Worm (Caenorhabditis elegans) whole organism, L4 larva: ENCODE results near the gene lact-8.

ENCODE experiments used
- dmd-6 ChIP-seq: fragments of 200-800 bp; sonication (Bioruptor generic); IDR thresholded peaks from 2 replicates; pipeline ENCODE4 v1.3.6; 2022; ENCODE audit warnings: missing genetic modification reagents, missing genetic modification characterization, missing compliant biosample characterization
- fkh-10 ChIP-seq: fragments of 150-350 bp; optimal IDR thresholded peaks from 2 replicates; lab custom pipeline; 2014; ENCODE audit warnings: missing biosample characterization, missing genetic modification reagents, missing genetic modification characterization
- nhr-11 ChIP-seq: fragments of 150-350 bp; optimal IDR thresholded peaks from 2 replicates; lab custom pipeline; 2014; ENCODE audit warnings: missing biosample characterization, missing genetic modification characterization
- nhr-237 ChIP-seq: sonication (generic microtip); optimal IDR thresholded peaks from 2 replicates; lab custom pipeline; 2017; ENCODE audit warnings: missing biosample characterization, missing genetic modification characterization
- pha-4 ChIP-seq, 2 experiments: fragments of 150-350 bp in 1 of 2; fragments of 200-800 bp in 1 of 2; sonication (Bioruptor generic) in 1 of 2; IDR thresholded peaks in 1 of 2; optimal IDR thresholded peaks in 1 of 2; 2 replicates each; pipeline versions ENCODE4 v1.3.6 to Lab custom; 2014 to 2022; ENCODE audit warnings: missing genetic modification characterization in 2 of 2, missing genetic modification reagents in 2 of 2, missing biosample characterization in 1 of 2, missing compliant biosample characterization in 1 of 2

DNA sequence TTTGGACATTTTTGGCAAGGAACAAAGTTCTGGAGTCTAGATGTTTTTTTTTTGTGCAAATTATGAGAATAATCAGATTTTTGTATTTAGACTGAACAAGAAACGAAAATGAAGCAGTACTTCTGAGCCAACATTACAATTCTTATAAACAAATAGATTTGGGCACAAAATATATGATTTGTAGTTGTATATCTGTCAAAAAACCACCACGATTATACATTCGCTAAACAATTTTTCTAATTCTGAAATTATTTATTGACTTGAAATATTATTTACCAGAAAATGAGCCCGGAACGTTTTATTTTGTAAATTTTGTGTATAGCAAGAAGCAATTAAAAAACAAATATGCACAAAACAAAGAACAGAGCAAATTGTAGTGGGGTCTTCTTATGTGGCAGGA, 22.0 kb downstream of the lact-8 start:
- no peak for TF ChIP-seq nhr-11
- TF ChIP-seq fkh-10 (GFP tag; lab: Kevin White, UChicago) = no peak
- TF ChIP-seq pha-4 (GFP tag; IDR thresholded peaks at IDR 0.05; lab: Robert Waterston, UW) = no peak
- no peak for TF ChIP-seq pha-4 (tag; optimal IDR thresholded peaks at IDR 0.05; lab: Kevin White, UChicago)
- no peak for TF ChIP-seq nhr-237 (tag; lab: Kevin White, UChicago)
- TF ChIP-seq dmd-6 (GFP tag; lab: Robert Waterston, UW) = no peak
